Worm (Caenorhabditis elegans) whole organism, early embryonic: ENCODE results near the gene F47C12.13.

Experiments used
- ama-1 ChIP-seq: fragments of 150-350 bp; optimal IDR thresholded peaks from 2 replicates; lab custom pipeline; 2014
- pes-1 ChIP-seq: fragments of 200-800 bp; sonication (Bioruptor generic); IDR thresholded peaks from 2 replicates; pipeline ENCODE4 v1.3.6; 2022; ENCODE audit warnings: missing genetic modification reagents, missing genetic modification characterization, missing compliant biosample characterization

- TF ChIP-seq pes-1 (GFP tag; lab: Robert Waterston, UW) (no peak), ama-1 (lab: Kevin White, UChicago) (no peak)
Observed at ce11 chrIV:4014341-4014826, 20.2 kb upstream of the F47C12.13 start.
